Fruit fly (Drosophila melanogaster) whole organism, embryonic: ENCODE results near the gene CG32161.
A peak's percentile ranks its signal among the peaks of the same experiment; 100 is the strongest.

Experiments
- Asciz ChIP-seq: fragments of 200-800 bp; sonication (Bioruptor generic); optimal IDR thresholded peaks from 2 replicates; lab custom pipeline; 2017; ENCODE audit warnings: missing biosample characterization, mild to moderate bottlenecking, missing genetic modification characterization, missing genetic modification reagents
- Bdp1 ChIP-seq: fragments of 200-800 bp; sonication (Bioruptor generic); optimal IDR thresholded peaks from 3 replicates; lab custom pipeline; 2016; ENCODE audit warnings: missing biosample characterization, missing genetic modification characterization
- CG10274 ChIP-seq: fragments of 200-800 bp; sonication (Bioruptor generic); optimal IDR thresholded peaks from 3 replicates; lab custom pipeline; 2017; ENCODE audit warnings: missing biosample characterization, mild to moderate bottlenecking, missing genetic modification characterization
- CG10366 ChIP-seq: fragments of 200-800 bp; sonication (Bioruptor generic); IDR thresholded peaks from 2 replicates; pipeline ENCODE4 v1.3.6; 2022; ENCODE audit warnings: missing biosample characterization, missing genetic modification characterization
- CG10543 ChIP-seq: fragments of 200-800 bp; sonication (Bioruptor generic); optimal IDR thresholded peaks from 3 replicates; lab custom pipeline; 2017; ENCODE audit warnings: missing biosample characterization, mild to moderate bottlenecking, missing genetic modification characterization, moderate library complexity
- CG14667 ChIP-seq: fragments of 200-800 bp; sonication (Bioruptor generic); IDR thresholded peaks from 2 replicates; pipeline ENCODE4 v1.3.6; 2022; ENCODE audit warnings: missing biosample characterization, missing genetic modification characterization
- CG14710 ChIP-seq: fragments of 200-800 bp; sonication (Bioruptor generic); optimal IDR thresholded peaks from 3 replicates; lab custom pipeline; 2019; ENCODE audit warnings: missing biosample characterization, mild to moderate bottlenecking, missing genetic modification characterization, moderate library complexity
- CG14860 ChIP-seq: fragments of 200-800 bp; sonication (Bioruptor generic); IDR thresholded peaks from 3 replicates; pipeline ENCODE4 v1.3.6; 2022; ENCODE audit warnings: missing biosample characterization, missing genetic modification characterization; ENCODE audit not compliant: partially characterized antibody
- CG15479 ChIP-seq: fragments of 200-800 bp; sonication (Bioruptor generic); optimal IDR thresholded peaks from 3 replicates; lab custom pipeline; 2019; ENCODE audit warnings: missing biosample characterization, mild to moderate bottlenecking, missing genetic modification characterization, moderate library complexity
- CG1602 ChIP-seq: fragments of 200-800 bp; sonication (Bioruptor generic); optimal IDR thresholded peaks from 3 replicates; lab custom pipeline; 2016; ENCODE audit warnings: missing biosample characterization, missing genetic modification characterization
- CG16813 ChIP-seq: fragments of 200-800 bp; sonication (Bioruptor generic); IDR thresholded peaks from 3 replicates; pipeline ENCODE4 v1.3.6; 2022; ENCODE audit warnings: missing biosample characterization, missing genetic modification characterization; ENCODE audit not compliant: partially characterized antibody
- CG18476 ChIP-seq: fragments of 200-800 bp; sonication (Bioruptor generic); optimal IDR thresholded peaks from 2 replicates; lab custom pipeline; 2016; ENCODE audit warnings: missing biosample characterization, mild to moderate bottlenecking, missing genetic modification characterization
- CG3065 ChIP-seq: fragments of 200-800 bp; sonication (Bioruptor generic); optimal IDR thresholded peaks from 2 replicates; lab custom pipeline; 2016; ENCODE audit warnings: missing biosample characterization, missing genetic modification characterization
- CG31388 ChIP-seq: fragments of 200-800 bp; sonication (Bioruptor generic); optimal IDR thresholded peaks from 2 replicates; lab custom pipeline; 2016; ENCODE audit warnings: missing biosample characterization, missing genetic modification characterization
- CG31441 ChIP-seq: fragments of 200-800 bp; sonication (Bioruptor generic); IDR thresholded peaks from 2 replicates; pipeline ENCODE4 v1.3.6; 2022; ENCODE audit warnings: missing biosample characterization, missing genetic modification characterization
- CG43689 ChIP-seq: fragments of 200-800 bp; sonication (Bioruptor generic); IDR thresholded peaks from 2 replicates; pipeline ENCODE4 v1.3.6; 2022; ENCODE audit warnings: missing biosample characterization, missing genetic modification characterization
- CG4707 ChIP-seq: fragments of 200-800 bp; sonication (Bioruptor generic); optimal IDR thresholded peaks from 2 replicates; lab custom pipeline; 2018; ENCODE audit warnings: missing biosample characterization, mild to moderate bottlenecking, missing genetic modification characterization, moderate library complexity
- CG7357 ChIP-seq: fragments of 200-800 bp; sonication (Bioruptor generic); IDR thresholded peaks from 3 replicates; pipeline ENCODE4 v1.3.6; 2022; ENCODE audit warnings: missing biosample characterization, missing genetic modification characterization
- CG7963 ChIP-seq: fragments of 200-800 bp; sonication (Bioruptor generic); IDR thresholded peaks from 3 replicates; pipeline ENCODE4 v1.3.6; 2022; ENCODE audit warnings: missing biosample characterization, missing genetic modification characterization; ENCODE audit not compliant: partially characterized antibody
- CG7987 ChIP-seq: fragments of 200-800 bp; sonication (Bioruptor generic); optimal IDR thresholded peaks from 2 replicates; lab custom pipeline; 2018; ENCODE audit warnings: missing biosample characterization, mild to moderate bottlenecking, missing genetic modification characterization, moderate library complexity
- Dip3 ChIP-seq: fragments of 200-800 bp; sonication (Bioruptor generic); optimal IDR thresholded peaks from 3 replicates; lab custom pipeline; 2016; ENCODE audit warnings: missing biosample characterization, missing genetic modification characterization
- Fer3 ChIP-seq: fragments of 200-800 bp; sonication (Bioruptor generic); optimal IDR thresholded peaks from 2 replicates; lab custom pipeline; 2018; ENCODE audit warnings: missing biosample characterization, mild to moderate bottlenecking, missing genetic modification characterization, moderate library complexity
- Gug ChIP-seq: fragments of 200-800 bp; sonication (Bioruptor generic); IDR thresholded peaks from 4 replicates; pipeline ENCODE4 v1.3.6; 2022; ENCODE audit warnings: missing biosample characterization, missing genetic modification characterization
- HHEX ChIP-seq: fragments of 200-800 bp; sonication (Bioruptor generic); optimal IDR thresholded peaks from 3 replicates; lab custom pipeline; 2017; ENCODE audit warnings: missing biosample characterization, mild to moderate bottlenecking, missing genetic modification characterization, missing genetic modification reagents
- Hmr ChIP-seq: fragments of 200-800 bp; sonication (Bioruptor generic); optimal IDR thresholded peaks from 3 replicates; lab custom pipeline; 2017; ENCODE audit warnings: mild to moderate bottlenecking, missing biosample characterization, missing genetic modification reagents, missing genetic modification characterization
- Mrtf ChIP-seq: fragments of 200-800 bp; sonication (Bioruptor generic); IDR thresholded peaks from 3 replicates; pipeline ENCODE4 v1.3.6; 2022; ENCODE audit warnings: missing biosample characterization, missing genetic modification characterization
- Sry-δ ChIP-seq: fragments of 200-800 bp; sonication (Bioruptor generic); optimal IDR thresholded peaks from 2 replicates; lab custom pipeline; 2016; ENCODE audit warnings: missing biosample characterization, missing genetic modification characterization
- ab ChIP-seq: fragments of 200-800 bp; sonication (Bioruptor generic); optimal IDR thresholded peaks from 2 replicates; lab custom pipeline; 2016; ENCODE audit warnings: missing biosample characterization, missing genetic modification characterization
- bigmax ChIP-seq: fragments of 200-800 bp; sonication (Bioruptor generic); optimal IDR thresholded peaks from 2 replicates; lab custom pipeline; 2018; ENCODE audit warnings: missing biosample characterization, mild to moderate bottlenecking, missing genetic modification characterization
- cato ChIP-seq: fragments of 200-800 bp; sonication (Bioruptor generic); optimal IDR thresholded peaks from 2 replicates; lab custom pipeline; 2016; ENCODE audit warnings: missing biosample characterization, missing genetic modification characterization, borderline replicate concordance
- ci ChIP-seq: fragments of 200-800 bp; sonication (Bioruptor generic); IDR thresholded peaks from 3 replicates; pipeline ENCODE4 v1.3.6; 2022; ENCODE audit warnings: missing biosample characterization, missing genetic modification characterization
- fd102C ChIP-seq: fragments of 200-800 bp; sonication (Bioruptor generic); optimal IDR thresholded peaks from 2 replicates; lab custom pipeline; 2018; ENCODE audit warnings: missing biosample characterization, mild to moderate bottlenecking, missing genetic modification characterization, moderate library complexity
- jing ChIP-seq: fragments of 200-800 bp; sonication (Bioruptor generic); optimal IDR thresholded peaks from 2 replicates; lab custom pipeline; 2018; ENCODE audit warnings: missing biosample characterization, mild to moderate bottlenecking, missing genetic modification characterization
- kah ChIP-seq: fragments of 200-800 bp; sonication (Bioruptor generic); optimal IDR thresholded peaks from 2 replicates; lab custom pipeline; 2018; ENCODE audit warnings: missing biosample characterization, mild to moderate bottlenecking, missing genetic modification characterization
- maf-S ChIP-seq: fragments of 200-800 bp; sonication (Bioruptor generic); optimal IDR thresholded peaks from 2 replicates; lab custom pipeline; 2016; ENCODE audit warnings: missing biosample characterization, missing genetic modification characterization
- phol ChIP-seq: fragments of 200-800 bp; sonication (Bioruptor generic); optimal IDR thresholded peaks from 3 replicates; lab custom pipeline; 2018; ENCODE audit warnings: missing biosample characterization, mild to moderate bottlenecking, missing genetic modification characterization, moderate library complexity
- pnt ChIP-seq: fragments of 200-800 bp; sonication (Bioruptor generic); optimal IDR thresholded peaks from 3 replicates; lab custom pipeline; 2016; ENCODE audit warnings: missing biosample characterization, missing genetic modification characterization
- ro ChIP-seq: fragments of 200-800 bp; sonication (Bioruptor generic); IDR thresholded peaks from 2 replicates; pipeline ENCODE4 v1.3.6; 2022; ENCODE audit warnings: missing biosample characterization, missing genetic modification characterization
- schlank ChIP-seq: fragments of 200-800 bp; sonication (Bioruptor generic); optimal IDR thresholded peaks from 2 replicates; lab custom pipeline; 2018; ENCODE audit warnings: missing biosample characterization, mild to moderate bottlenecking, missing genetic modification characterization
- ssp ChIP-seq: fragments of 200-800 bp; sonication (Bioruptor generic); IDR thresholded peaks from 2 replicates; pipeline ENCODE4 v1.3.6; 2022; ENCODE audit warnings: missing biosample characterization, missing genetic modification characterization
- tin ChIP-seq: fragments of 200-800 bp; sonication (Bioruptor generic); optimal IDR thresholded peaks from 3 replicates; lab custom pipeline; 2016; ENCODE audit warnings: missing biosample characterization, missing genetic modification characterization
- tna ChIP-seq: fragments of 200-800 bp; sonication (Bioruptor generic); IDR thresholded peaks from 2 replicates; pipeline ENCODE4 v1.3.6; 2022; ENCODE audit warnings: missing biosample characterization, missing genetic modification characterization; ENCODE audit not compliant: partially characterized antibody
- tx ChIP-seq: fragments of 200-800 bp; sonication (Bioruptor generic); optimal IDR thresholded peaks from 2 replicates; lab custom pipeline; 2016; ENCODE audit warnings: missing biosample characterization, missing genetic modification characterization
- unc-4 ChIP-seq: fragments of 200-800 bp; sonication (Bioruptor generic); IDR thresholded peaks from 2 replicates; pipeline ENCODE4 v1.3.6; 2022; ENCODE audit warnings: missing biosample characterization, missing genetic modification characterization; ENCODE audit not compliant: partially characterized antibody
- unpg ChIP-seq: fragments of 200-800 bp; sonication (Bioruptor generic); optimal IDR thresholded peaks from 3 replicates; lab custom pipeline; 2018; ENCODE audit warnings: missing biosample characterization, mild to moderate bottlenecking, missing genetic modification characterization, moderate library complexity
- usp ChIP-seq: fragments of >200 bp; optimal IDR thresholded peaks from 2 replicates; lab custom pipeline; 2017; ENCODE audit warnings: missing biosample characterization, missing genetic modification characterization

Gene CG32161

DNA sequence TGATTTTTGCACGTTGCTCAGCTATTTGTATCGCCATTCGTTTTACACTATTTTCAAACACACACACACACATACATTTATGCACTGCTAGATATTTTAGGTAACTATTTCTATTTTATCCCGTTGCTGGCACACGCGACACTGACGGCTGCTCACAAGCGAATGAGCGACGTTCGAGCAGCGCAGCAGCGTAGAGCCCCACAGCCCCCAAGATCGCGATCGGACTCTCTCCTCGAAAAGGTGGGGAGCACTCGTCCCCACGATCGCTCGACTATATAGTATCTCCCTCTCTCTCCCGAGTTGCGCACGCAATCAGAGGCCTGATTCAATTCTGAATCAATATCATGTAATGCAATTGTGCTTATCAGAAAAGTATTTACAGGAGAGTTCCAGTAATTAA, 46.0 kb upstream of the CG32161 start (continued):
- TF ChIP-seq pnt (GFP tag; lab: Kevin White, UChicago), result no peak
- no peak for TF ChIP-seq CG14860
- no peak for TF ChIP-seq CG14667
- no peak for TF ChIP-seq CG18476
- no peak for TF ChIP-seq ssp (GFP tag; lab: Robert Waterston, UW)
- no peak for TF ChIP-seq phol
- TF ChIP-seq CG10366 (GFP tag; lab: Robert Waterston, UW), result no peak
- peak; percentile 20 for TF ChIP-seq Asciz (GFP tag; lab: Kevin White, UChicago)
- TF ChIP-seq CG7357, result no peak
- 0 out of 3 replicates have a peak, but pooled peaks have one; percentile 18 for TF ChIP-seq Mrtf (GFP tag; lab: Robert Waterston, UW)
- TF ChIP-seq HHEX, result no peak
- TF ChIP-seq usp (GFP tag; lab: Kevin White, UChicago), result no peak
- TF ChIP-seq Fer3 (tag; lab: Kevin White, UChicago), result no peak
- TF ChIP-seq CG10274 (GFP tag; lab: Kevin White, UChicago), result no peak
- no peak for TF ChIP-seq CG4707 (GFP tag; lab: Kevin White, UChicago)
- TF ChIP-seq ro (GFP tag; lab: Robert Waterston, UW), result no peak
- no peak for TF ChIP-seq unc-4 (GFP tag; lab: Robert Waterston, UW)
- no peak for TF ChIP-seq Gug (GFP tag; lab: Robert Waterston, UW)
- TF ChIP-seq maf-S (GFP tag; lab: Kevin White, UChicago), result no peak
- no peak for TF ChIP-seq Sry-δ (GFP tag; lab: Kevin White, UChicago)
- peak; percentile 51; the same call in 1 of the 3 replicates for TF ChIP-seq ci
- TF ChIP-seq Dip3 (GFP tag; lab: Kevin White, UChicago), result no peak
- no peak for TF ChIP-seq CG31388 (GFP tag; lab: Kevin White, UChicago)
- TF ChIP-seq CG15479, result no peak
- TF ChIP-seq CG10543, result peak; percentile 56
- no peak for TF ChIP-seq CG1602 (GFP tag; lab: Kevin White, UChicago)
- TF ChIP-seq Bdp1 (GFP tag; lab: Kevin White, UChicago), result no peak
- no peak for TF ChIP-seq bigmax
- TF ChIP-seq tna (GFP tag; lab: Robert Waterston, UW), result no peak
- no peak for TF ChIP-seq schlank (tag; lab: Kevin White, UChicago)
- no peak for TF ChIP-seq unpg (GFP tag; lab: Kevin White, UChicago)
- TF ChIP-seq CG3065, result no peak
- TF ChIP-seq CG14710 (tag; lab: Kevin White, UChicago), result no peak
- no peak for TF ChIP-seq tx (GFP tag; lab: Kevin White, UChicago)
- peak; percentile 16 for TF ChIP-seq Hmr (GFP tag; lab: Kevin White, UChicago)
- TF ChIP-seq ab (GFP tag; lab: Kevin White, UChicago), result no peak
- no peak for TF ChIP-seq CG31441 (GFP tag; lab: Robert Waterston, UW)
- TF ChIP-seq kah (GFP tag; lab: Kevin White, UChicago), result no peak
- TF ChIP-seq fd102C (GFP tag; lab: Kevin White, UChicago), result no peak
- no peak for TF ChIP-seq jing (GFP tag; lab: Kevin White, UChicago)
- no peak for TF ChIP-seq CG16813 (GFP tag; lab: Robert Waterston, UW)
- no peak for TF ChIP-seq cato (GFP tag; lab: Kevin White, UChicago)
- TF ChIP-seq tin (GFP tag; lab: Kevin White, UChicago), result no peak
- TF ChIP-seq CG7963 (GFP tag; lab: Robert Waterston, UW), result no peak
- no peak for TF ChIP-seq CG7987
- TF ChIP-seq CG43689 (GFP tag; lab: Robert Waterston, UW), result no peak
